Worm (Caenorhabditis elegans): ENCODE data around the gene sri-54.

DNA sequence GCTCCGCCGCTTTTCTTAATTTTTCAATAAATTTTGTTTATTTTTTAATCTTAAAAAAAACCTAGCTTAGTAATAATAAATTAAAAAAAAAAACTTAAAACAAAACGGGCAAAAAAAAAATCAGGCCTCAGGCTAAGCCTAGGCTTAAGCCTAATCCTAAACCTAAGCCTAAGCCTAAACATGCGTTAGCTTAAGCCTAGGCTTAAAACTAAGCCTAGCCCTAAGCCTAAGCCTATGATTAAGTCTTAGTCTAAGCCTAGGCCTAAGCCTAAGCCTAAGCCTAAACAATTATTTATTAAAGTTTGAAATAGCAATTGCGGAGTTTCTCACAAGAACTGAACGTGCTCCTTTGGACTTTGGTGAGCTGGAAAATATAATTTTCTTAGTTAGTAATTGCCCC, 2.4 kb downstream of the sri-54 start:
- no peak for TF ChIP-seq unc-62 (GFP tag; optimal IDR thresholded peaks at IDR 0.05)
- TF ChIP-seq nhr-28 (tag; optimal IDR thresholded peaks at IDR 0.05) = no peak
- TF ChIP-seq nhr-237 (tag; optimal IDR thresholded peaks at IDR 0.05) = no peak
- no peak for TF ChIP-seq nhr-25 (tag; optimal IDR thresholded peaks at IDR 0.05)
- TF ChIP-seq eor-1 (tag; optimal IDR thresholded peaks at IDR 0.05) = no peak
- TF ChIP-seq elt-1 (tag; optimal IDR thresholded peaks at IDR 0.05) = no peak
- TF ChIP-seq ztf-4 (tag; optimal IDR thresholded peaks at IDR 0.05) = no peak
- TF ChIP-seq mml-1 (tag; optimal IDR thresholded peaks at IDR 0.05) = no peak
